Worm (Caenorhabditis elegans): Measurements from ENCODE around the gene T13C2.7.

Gene T13C2.7

DNA sequence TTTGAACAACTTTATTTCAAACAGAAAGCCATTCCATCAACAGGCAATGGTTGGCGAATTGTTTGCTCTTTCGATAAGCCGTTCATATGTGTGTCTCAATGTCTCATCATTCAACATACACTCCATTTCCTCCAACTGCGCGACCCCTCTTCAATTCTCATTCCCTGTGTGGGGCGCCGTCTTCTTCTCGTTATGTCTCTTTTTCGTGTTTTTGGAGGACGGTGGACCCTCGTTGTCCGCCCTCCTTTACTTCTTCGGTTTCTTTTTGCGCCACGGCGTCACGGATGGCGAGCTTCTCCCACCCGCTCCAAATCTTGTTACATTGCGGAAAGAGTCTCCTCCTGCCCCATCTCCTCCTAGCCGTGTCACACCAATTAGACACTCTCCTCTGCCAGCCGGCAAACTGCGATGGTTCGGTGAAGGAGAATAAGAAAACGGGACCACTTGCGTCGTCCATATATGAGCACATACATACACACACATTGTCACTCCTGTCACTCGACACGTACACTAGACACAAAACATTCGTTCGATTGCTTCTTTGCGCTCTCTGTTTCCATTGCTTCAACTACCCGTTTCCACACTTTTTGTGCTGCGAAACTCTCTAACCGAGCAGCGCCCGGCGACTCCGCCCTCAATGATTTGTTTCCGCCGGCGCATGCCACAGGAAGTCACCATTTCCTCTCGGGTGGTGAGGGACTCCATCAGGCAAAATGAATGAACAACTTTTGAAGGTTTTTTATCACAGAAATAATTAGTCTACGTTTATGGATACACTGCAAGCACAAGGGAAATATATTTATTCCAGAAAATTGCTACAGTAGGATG lies 49.1 kb downstream of the T13C2.7 start (continued):
- TF ChIP-seq pha-2 (tag; optimal IDR thresholded peaks at IDR 0.05), result no peak
- TF ChIP-seq ceh-9 (tag; optimal IDR thresholded peaks at IDR 0.05), result no peak
- no peak for TF ChIP-seq elt-2 (tag; optimal IDR thresholded peaks at IDR 0.05)
- TF ChIP-seq pax-1 (tag; optimal IDR thresholded peaks at IDR 0.05), result no peak
- no peak for TF ChIP-seq ceh-18 (tag; optimal IDR thresholded peaks at IDR 0.05)
- no peak for TF ChIP-seq ref-2 (tag; optimal IDR thresholded peaks at IDR 0.05)
- TF ChIP-seq syd-9 (tag; optimal IDR thresholded peaks at IDR 0.05), result peak; percentile 10
- TF ChIP-seq pqm-1 (tag; optimal IDR thresholded peaks at IDR 0.05), result no peak
- no peak for TF ChIP-seq pag-3 (tag; optimal IDR thresholded peaks at IDR 0.05; ENCODE audit: borderline replicate concordance)
- no peak for TF ChIP-seq che-1 (tag; optimal IDR thresholded peaks at IDR 0.05)
- no peak for TF ChIP-seq ceh-14 (tag; optimal IDR thresholded peaks at IDR 0.05)
- no peak for TF ChIP-seq unc-55 (GFP tag; optimal IDR thresholded peaks at IDR 0.05)
- no peak for TF ChIP-seq hlh-15 (tag; optimal IDR thresholded peaks at IDR 0.05)
- no peak for TF ChIP-seq lin-11 (tag; optimal IDR thresholded peaks at IDR 0.05)
- TF ChIP-seq hlh-30 (tag; optimal IDR thresholded peaks at IDR 0.05; ENCODE audit: insufficient read depth), result no peak
- TF ChIP-seq eyg-1 (tag; optimal IDR thresholded peaks at IDR 0.05), result no peak
- TF ChIP-seq dve-1 (tag; optimal IDR thresholded peaks at IDR 0.05), result no peak
- no peak for TF ChIP-seq fkh-6 (tag; optimal IDR thresholded peaks at IDR 0.05)
- TF ChIP-seq K02D7.2 (tag; optimal IDR thresholded peaks at IDR 0.05), result no peak
- TF ChIP-seq Y22D7AL.16 (tag; optimal IDR thresholded peaks at IDR 0.05), result no peak
- no peak for TF ChIP-seq lim-6 (tag; optimal IDR thresholded peaks at IDR 0.05)
- peak; percentile 72 for TF ChIP-seq ceh-31 (tag; optimal IDR thresholded peaks at IDR 0.05)
- TF ChIP-seq F13H6.1 (tag; optimal IDR thresholded peaks at IDR 0.05), result no peak
- TF ChIP-seq ahr-1 (tag; optimal IDR thresholded peaks at IDR 0.05), result no peak
- TF ChIP-seq elt-4 (tag; optimal IDR thresholded peaks at IDR 0.05), result no peak
- TF ChIP-seq ttx-3 (tag; optimal IDR thresholded peaks at IDR 0.05), result no peak
- no peak for TF ChIP-seq ztf-16 (tag; optimal IDR thresholded peaks at IDR 0.05)
- TF ChIP-seq ceh-6 (GFP tag; optimal IDR thresholded peaks at IDR 0.05), result no peak
- no peak for TF ChIP-seq ceh-48 (tag; optimal IDR thresholded peaks at IDR 0.05)
- no peak for TF ChIP-seq ceh-45 (GFP tag; IDR thresholded peaks at IDR 0.05)
- no peak for TF ChIP-seq ceh-30 (tag; optimal IDR thresholded peaks at IDR 0.05)
- TF ChIP-seq unc-86 (tag; optimal IDR thresholded peaks at IDR 0.05), result no peak
- no peak for TF ChIP-seq pros-1 (tag; optimal IDR thresholded peaks at IDR 0.05)
- TF ChIP-seq hlh-6 (tag; optimal IDR thresholded peaks at IDR 0.05), result no peak
- no peak for TF ChIP-seq tbx-2 (tag; optimal IDR thresholded peaks at IDR 0.05)
- TF ChIP-seq fax-1 (tag; optimal IDR thresholded peaks at IDR 0.05), result no peak
- no peak for TF ChIP-seq sdc-2 (tag; optimal IDR thresholded peaks at IDR 0.05)
- no peak for TF ChIP-seq nhr-11 (tag; optimal IDR thresholded peaks at IDR 0.05)
- peak; percentile 9 for TF ChIP-seq ceh-19 (GFP tag; optimal IDR thresholded peaks at IDR 0.05)

DNA sequence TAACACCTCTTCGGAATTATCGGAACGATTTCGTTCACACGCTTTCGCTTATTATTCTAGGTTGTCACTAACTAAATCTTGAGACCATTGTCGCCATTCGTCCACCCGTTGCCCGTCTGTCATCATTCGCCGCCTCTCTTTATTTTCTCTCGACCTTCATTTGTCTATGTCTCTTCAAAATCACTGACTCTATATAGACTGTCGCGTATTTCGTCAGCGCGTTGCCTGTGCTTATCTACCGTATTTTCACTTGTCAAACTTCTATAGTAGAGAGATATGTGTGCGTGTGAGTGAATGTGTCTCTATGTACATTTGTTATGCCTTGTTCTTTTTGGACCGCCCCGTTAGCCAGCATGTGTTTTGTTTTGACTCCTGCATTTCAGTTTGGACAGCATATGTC lies 49.9 kb downstream of the T13C2.7 start:
- TF ChIP-seq tbx-7 (tag; optimal IDR thresholded peaks at IDR 0.05) (no peak), nfya-1 (tag; optimal IDR thresholded peaks at IDR 0.05) (peak; percentile 67), tbx-2 (tag; optimal IDR thresholded peaks at IDR 0.05) (peak; percentile 30), hlh-8 (tag; optimal IDR thresholded peaks at IDR 0.05) (no peak), rnt-1 (tag; optimal IDR thresholded peaks at IDR 0.05) (peak; percentile 17), ceh-34 (tag; optimal IDR thresholded peaks at IDR 0.05) (no peak), hlh-30 (tag; optimal IDR thresholded peaks at IDR 0.05; ENCODE audit: insufficient read depth) (peak; percentile 8), Y22D7AL.16 (tag; optimal IDR thresholded peaks at IDR 0.05) (no peak), che-1 (tag; optimal IDR thresholded peaks at IDR 0.05) (no peak), pha-4 (tag; optimal IDR thresholded peaks at IDR 0.05) (no peak), fax-1 (tag; optimal IDR thresholded peaks at IDR 0.05) (no peak)

Data from whole organism, late embryonic.